Worm (Caenorhabditis elegans) whole organism, midembryonic: ENCODE results near the gene snb-2.

Experiments
- med-1 ChIP-seq: sonication (generic microtip); optimal IDR thresholded peaks from 2 replicates; lab custom pipeline; 2017; ENCODE audit warnings: missing genetic modification characterization, mild to moderate bottlenecking, missing compliant biosample characterization, antibody characterized with exemption, missing genetic modification reagents; ENCODE audit not compliant: insufficient read depth
- ztf-29 ChIP-seq: fragments of 200-800 bp; sonication (Bioruptor generic); IDR thresholded peaks from 2 replicates; pipeline ENCODE4 v1.3.6; 2022; ENCODE audit warnings: missing genetic modification reagents, missing genetic modification characterization, missing compliant biosample characterization

DNA sequence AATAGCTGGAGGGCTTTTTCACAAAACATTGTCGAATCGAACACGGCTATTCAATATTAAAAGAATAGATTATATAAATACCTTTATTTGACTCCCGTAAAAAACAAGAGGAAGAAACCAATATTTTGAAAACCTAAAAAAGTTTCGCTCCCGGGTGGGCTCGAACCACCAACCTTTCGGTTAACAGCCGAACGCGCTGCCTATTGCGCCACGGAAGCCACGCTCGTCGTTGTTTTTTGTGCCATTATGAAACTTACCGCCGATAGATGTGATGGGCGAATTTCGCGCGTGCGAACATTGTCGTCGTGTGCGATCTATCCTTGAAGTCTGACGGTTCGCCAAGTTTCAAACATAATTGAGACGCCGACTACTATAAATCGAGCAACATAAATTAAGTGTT, 13.9 kb downstream of the snb-2 start:
- no peak for TF ChIP-seq med-1 (GFP tag; lab: Kevin White, UChicago)
- TF ChIP-seq ztf-29 (GFP tag; lab: Robert Waterston, UW), result no peak
